Fruit fly (Drosophila melanogaster): ENCODE data around the gene mtgo.
A peak's percentile ranks its signal among the peaks of the same experiment; 100 is the strongest.

Gene mtgo

DNA sequence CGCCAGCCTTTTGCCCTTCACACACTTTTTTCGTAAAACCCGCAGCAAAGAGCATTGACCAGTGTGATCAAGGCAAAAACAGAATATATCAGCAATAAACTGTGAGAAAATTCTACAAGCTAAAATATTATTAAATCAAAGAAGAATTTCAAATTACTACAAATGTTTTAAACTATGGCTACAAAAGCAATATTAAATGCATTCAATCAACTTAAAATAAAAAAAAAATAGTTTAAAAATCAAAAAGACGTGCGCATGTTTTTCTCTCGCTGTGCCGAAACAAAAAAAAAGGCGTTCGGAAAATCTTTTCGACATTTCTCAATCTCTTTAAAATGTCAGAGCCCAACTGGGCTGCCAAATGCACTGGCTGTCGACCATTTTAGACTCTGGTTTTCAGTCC is 46.7 kb upstream of the mtgo start:
- TF ChIP-seq HLH106 (tag; optimal IDR thresholded peaks at IDR 0.05) (peak; percentile 7), OdsH (GFP tag; optimal IDR thresholded peaks at IDR 0.05) (peak; percentile 47), Sp1 (GFP tag; optimal IDR thresholded peaks at IDR 0.05) (no peak), rgr (GFP tag; optimal IDR thresholded peaks at IDR 0.05) (peak; percentile 47), fru (GFP tag; optimal IDR thresholded peaks at IDR 0.05) (peak; percentile 32), psq (GFP tag; optimal IDR thresholded peaks at IDR 0.05) (peak; percentile 21), Mio (GFP tag; optimal IDR thresholded peaks at IDR 0.05) (no peak), ey (GFP tag; optimal IDR thresholded peaks at IDR 0.05) (peak; percentile 49), foxo (GFP tag; optimal IDR thresholded peaks at IDR 0.05) (peak in 1 of 2 experiments; percentile 39), Hnf4 (GFP tag; optimal IDR thresholded peaks at IDR 0.05) (peak; percentile 45), h (GFP tag; optimal IDR thresholded peaks at IDR 0.05) (peak; percentile 48), tai (GFP tag; optimal IDR thresholded peaks at IDR 0.05) (no peak), br (GFP tag; optimal IDR thresholded peaks at IDR 0.05) (peak; percentile 39)

DNA sequence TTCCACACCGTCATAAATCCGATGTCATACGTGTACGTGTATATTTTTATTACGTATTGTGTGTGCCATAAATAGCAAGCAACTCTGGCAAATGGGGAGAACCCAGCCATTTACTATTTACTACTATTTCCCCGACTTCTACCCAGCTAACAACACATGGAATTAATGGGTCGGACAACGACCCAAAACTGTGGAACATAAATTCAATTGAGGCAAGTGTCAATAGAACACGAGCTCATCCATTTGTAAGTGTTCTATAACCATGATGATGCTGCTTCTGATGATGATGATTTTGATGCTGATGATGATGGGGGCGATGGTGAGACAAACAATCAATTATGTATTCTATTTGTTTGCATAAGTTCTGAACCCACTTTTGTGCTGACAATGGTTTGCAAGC is 45.3 kb upstream of the mtgo start:
- TF ChIP-seq CrebA (GFP tag; optimal IDR thresholded peaks at IDR 0.05; ENCODE audit: borderline replicate concordance) (no peak), lola (GFP tag; optimal IDR thresholded peaks at IDR 0.05) (no peak), Myc (optimal IDR thresholded peaks at IDR 0.05) (no peak), sv (GFP tag; optimal IDR thresholded peaks at IDR 0.05) (no peak), brk (GFP tag; optimal IDR thresholded peaks at IDR 0.05) (no peak), psq (GFP tag; optimal IDR thresholded peaks at IDR 0.05) (no peak), Mio (GFP tag; optimal IDR thresholded peaks at IDR 0.05) (no peak), tai (GFP tag; optimal IDR thresholded peaks at IDR 0.05) (no peak), CG9705 (GFP tag; optimal IDR thresholded peaks at IDR 0.05) (no peak)

- TF ChIP-seq Rel (GFP tag; optimal IDR thresholded peaks at IDR 0.05), result no peak
- TF ChIP-seq Rel (tag; optimal IDR thresholded peaks at IDR 0.05), result peak; percentile 45
- TF ChIP-seq dl (GFP tag; optimal IDR thresholded peaks at IDR 0.05; ENCODE audit: insufficient read depth in 1 of 2, partially characterized antibody in 2 of 2), result no peak
- peak; percentile 79 for TF ChIP-seq psq (GFP tag; optimal IDR thresholded peaks at IDR 0.05)
- peak; percentile 43 for TF ChIP-seq sage (GFP tag; optimal IDR thresholded peaks at IDR 0.05)
- peak; percentile 43 for TF ChIP-seq woc (GFP tag; optimal IDR thresholded peaks at IDR 0.05)
- peak; percentile 82 for TF ChIP-seq br (GFP tag; optimal IDR thresholded peaks at IDR 0.05)
- no peak for TF ChIP-seq Abd-B (GFP tag; optimal IDR thresholded peaks at IDR 0.05)
- no peak for TF ChIP-seq Myc (optimal IDR thresholded peaks at IDR 0.05)
- no peak for TF ChIP-seq Mio (GFP tag; optimal IDR thresholded peaks at IDR 0.05)
- TF ChIP-seq lola (GFP tag; optimal IDR thresholded peaks at IDR 0.05), result no peak
- peak; percentile 85 for TF ChIP-seq ey (GFP tag; optimal IDR thresholded peaks at IDR 0.05)
- no peak for TF ChIP-seq Vsx2 (GFP tag; optimal IDR thresholded peaks at IDR 0.05; ENCODE audit: partially characterized antibody)
- TF ChIP-seq h (GFP tag; optimal IDR thresholded peaks at IDR 0.05), result peak; percentile 80
- TF ChIP-seq dsf (GFP tag; optimal IDR thresholded peaks at IDR 0.05; ENCODE audit: borderline replicate concordance), result no peak
- TF ChIP-seq GATAd (GFP tag; optimal IDR thresholded peaks at IDR 0.05), result no peak
- TF ChIP-seq jim (GFP tag; optimal IDR thresholded peaks at IDR 0.05), result no peak
- peak; percentile 34 for TF ChIP-seq tai (GFP tag; optimal IDR thresholded peaks at IDR 0.05)
- peak in 1 of 2 experiments; percentile 90 for TF ChIP-seq foxo (GFP tag; optimal IDR thresholded peaks at IDR 0.05)
- TF ChIP-seq brk (GFP tag; optimal IDR thresholded peaks at IDR 0.05), result peak; percentile 62
- peak; percentile 84 for TF ChIP-seq rgr (GFP tag; optimal IDR thresholded peaks at IDR 0.05)
- peak; percentile 67 for TF ChIP-seq Jra (GFP tag; optimal IDR thresholded peaks at IDR 0.05)
- TF ChIP-seq CG9705 (GFP tag; optimal IDR thresholded peaks at IDR 0.05), result peak; percentile 21
- no peak for TF ChIP-seq Dfd (GFP tag; optimal IDR thresholded peaks at IDR 0.05)
- no peak for TF ChIP-seq Hr78 (GFP tag; optimal IDR thresholded peaks at IDR 0.05)
- TF ChIP-seq N (GFP tag; optimal IDR thresholded peaks at IDR 0.05), result no peak
- no peak for TF ChIP-seq Hr83 (GFP tag; optimal IDR thresholded peaks at IDR 0.05; ENCODE audit: poor library complexity, severe bottlenecking)
- peak; percentile 76 for TF ChIP-seq OdsH (GFP tag; optimal IDR thresholded peaks at IDR 0.05)
- TF ChIP-seq CrebA (GFP tag; optimal IDR thresholded peaks at IDR 0.05; ENCODE audit: borderline replicate concordance), result no peak
- no peak for TF ChIP-seq Dif (GFP tag; optimal IDR thresholded peaks at IDR 0.05; ENCODE audit: partially characterized antibody)
- TF ChIP-seq sv (GFP tag; optimal IDR thresholded peaks at IDR 0.05), result peak; percentile 89
- no peak for TF ChIP-seq usp (GFP tag; optimal IDR thresholded peaks at IDR 0.05)
- peak; percentile 83 for TF ChIP-seq Sp1 (GFP tag; optimal IDR thresholded peaks at IDR 0.05)
- TF ChIP-seq pan (optimal IDR thresholded peaks at IDR 0.05), result no peak
- peak; percentile 84 for TF ChIP-seq fru (GFP tag; optimal IDR thresholded peaks at IDR 0.05)
- TF ChIP-seq dmrt93B (GFP tag; optimal IDR thresholded peaks at IDR 0.05), result peak; percentile 28
- peak; percentile 74 for TF ChIP-seq HLH106 (tag; optimal IDR thresholded peaks at IDR 0.05)
- no peak for TF ChIP-seq CG32264 (GFP tag; optimal IDR thresholded peaks at IDR 0.05)
- TF ChIP-seq Hnf4 (GFP tag; optimal IDR thresholded peaks at IDR 0.05), result peak; percentile 81
These were observed 44.3 kb upstream of the mtgo start for dm6 chr2L:16500469-16500868.

All from whole organism, wandering third instar larva.